Worm (Caenorhabditis elegans) whole organism, L4 larva: ENCODE data around the gene comt-5.

ENCODE experiments used
- attf-4 ChIP-seq: sonication (generic microtip); optimal IDR thresholded peaks from 3 replicates; lab custom pipeline; 2017; ENCODE audit warnings: missing biosample characterization, missing genetic modification characterization
- ceh-20 ChIP-seq: fragments of 200-800 bp; sonication (Bioruptor generic); IDR thresholded peaks from 2 replicates; pipeline ENCODE4 v1.3.6; 2022; ENCODE audit warnings: missing genetic modification reagents, missing genetic modification characterization, missing compliant biosample characterization
- mep-1 ChIP-seq: fragments of 150-350 bp; sonication (generic microtip); optimal IDR thresholded peaks from 3 replicates; lab custom pipeline; 2014; ENCODE audit warnings: missing biosample characterization, missing genetic modification characterization

Gene comt-5

DNA sequence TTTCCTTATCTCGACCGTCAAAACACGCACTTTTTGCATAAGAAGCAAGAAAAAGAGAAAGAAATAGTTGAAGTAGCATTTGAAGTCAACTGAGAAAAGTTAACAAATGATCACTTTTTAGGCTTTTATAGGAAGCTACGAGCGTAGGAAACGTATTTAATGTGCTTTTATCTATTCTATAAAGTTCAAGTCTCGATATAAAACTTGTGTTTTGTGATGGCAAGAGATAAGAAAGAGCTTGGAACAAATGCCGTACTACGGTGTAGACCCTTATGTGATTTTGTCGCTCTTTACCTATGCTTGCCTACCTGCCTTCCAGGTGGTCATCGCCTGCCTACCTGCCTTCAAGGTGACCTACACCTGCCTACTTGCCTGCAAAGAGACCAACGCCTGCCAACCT is 49.2 kb downstream of the comt-5 start, which contains the start of gene clec-206:
Gene clec-206 (minus strand): TSS at position 101 of the 400 bp plus-strand sequence.
- no peak for TF ChIP-seq attf-4 (tag; lab: Kevin White, UChicago)
- no peak for TF ChIP-seq ceh-20 (GFP tag; lab: Robert Waterston, UW)
- no peak for TF ChIP-seq mep-1 (tag; lab: Kevin White, UChicago)
